Fruit fly (Drosophila melanogaster): ENCODE data around the gene foxo.
A peak's percentile ranks its signal among the peaks of the same experiment; 100 is the strongest.

- TF ChIP-seq CG16779 (tag; optimal IDR thresholded peaks at IDR 0.05) (no peak), Sox102F (GFP tag; optimal IDR thresholded peaks at IDR 0.05) (peak; percentile 19), CG6854 (GFP tag; optimal IDR thresholded peaks at IDR 0.05) (no peak), fd85E (GFP tag; optimal IDR thresholded peaks at IDR 0.05) (no peak), Hr39 (GFP tag; optimal IDR thresholded peaks at IDR 0.05) (peak; percentile 21), CG6276 (GFP tag; optimal IDR thresholded peaks at IDR 0.05) (no peak), Hr4 (GFP tag; optimal IDR thresholded peaks at IDR 0.05) (peak; percentile 51), pdm3 (GFP tag; optimal IDR thresholded peaks at IDR 0.05) (peak; percentile 42), Ets21C (GFP tag; optimal IDR thresholded peaks at IDR 0.05) (no peak), Blimp-1 (GFP tag; optimal IDR thresholded peaks at IDR 0.05) (no peak), eg (GFP tag; IDR thresholded peaks at IDR 0.05) (peak; percentile 67), dsx (GFP tag; optimal IDR thresholded peaks at IDR 0.05; ENCODE audit: poor library complexity, severe bottlenecking) (peak; percentile 29), Gug (GFP tag; IDR thresholded peaks at IDR 0.05) (peak; percentile 40), topi (GFP tag; optimal IDR thresholded peaks at IDR 0.05) (peak; percentile 43)
These were observed 20.3 kb downstream of the foxo start for dm6 chr3R:14077026-14077425.
